Worm (Caenorhabditis elegans): ENCODE data around the gene K04C2.3.

The K04C2.3 gene

DNA sequence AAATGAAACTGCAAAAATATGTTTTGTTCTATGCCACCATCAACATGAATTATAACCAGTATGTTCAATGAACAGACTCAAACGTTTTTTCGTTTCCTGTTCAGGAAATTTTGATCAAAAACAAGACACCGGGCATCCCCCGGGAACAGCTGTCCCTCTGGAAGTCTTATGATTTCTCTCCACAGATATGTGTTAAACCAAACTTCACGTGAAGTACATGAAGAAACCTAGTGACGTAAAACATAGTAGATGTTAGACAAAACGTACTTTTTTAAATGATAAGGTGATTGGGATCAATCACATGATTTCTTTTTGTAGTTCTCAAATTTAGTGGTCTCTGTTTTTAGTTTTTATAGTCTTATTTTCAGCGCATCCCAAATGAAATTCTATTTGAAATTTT, 25.6 kb downstream of the K04C2.3 start (continued):
- TF ChIP-seq ceh-32 (tag; optimal IDR thresholded peaks at IDR 0.05; ENCODE audit: poor library complexity) (no peak), daf-12 (tag; optimal IDR thresholded peaks at IDR 0.05) (no peak), nhr-76 (tag; optimal IDR thresholded peaks at IDR 0.05) (no peak), vab-7 (GFP tag; IDR thresholded peaks at IDR 0.05) (no peak), hif-1 (tag; optimal IDR thresholded peaks at IDR 0.05) (no peak), attf-4 (tag; optimal IDR thresholded peaks at IDR 0.05) (no peak)

DNA sequence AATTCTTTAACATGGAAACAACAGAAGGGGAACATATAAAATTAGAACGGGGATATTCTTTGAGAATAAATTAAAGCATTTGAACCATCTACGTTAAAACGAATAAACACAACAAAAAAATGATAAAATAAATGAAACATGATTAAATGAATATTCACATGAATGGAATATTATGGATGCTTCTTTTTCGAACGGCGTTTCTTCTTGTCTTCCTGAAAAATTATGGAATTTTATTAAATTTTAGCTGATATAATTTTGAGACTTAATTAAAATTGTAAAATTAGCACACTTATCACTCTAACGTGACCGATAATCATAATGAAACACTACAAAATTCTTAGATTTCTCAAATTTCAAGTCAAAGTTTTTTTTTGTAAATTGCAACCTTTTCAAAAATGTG, 27.7 kb downstream of the K04C2.3 start:
- TF ChIP-seq unc-130 (GFP tag; optimal IDR thresholded peaks at IDR 0.05): no peak
- TF ChIP-seq mdl-1 (tag; optimal IDR thresholded peaks at IDR 0.05): no peak
- TF ChIP-seq mep-1 (tag; optimal IDR thresholded peaks at IDR 0.05): peak; percentile 66
- TF ChIP-seq zfp-3 (GFP tag; conservative IDR thresholded peaks at IDR 0.05): 0 out of 2 replicates have a peak, but pooled peaks have one; percentile 29
- no peak for TF ChIP-seq mdt-29 (GFP tag; IDR thresholded peaks at IDR 0.05)
- no peak for TF ChIP-seq ceh-28 (tag; optimal IDR thresholded peaks at IDR 0.05)
- TF ChIP-seq daf-19 (GFP tag; conservative IDR thresholded peaks at IDR 0.05): no peak
- no peak for TF ChIP-seq F26F4.8 (GFP tag; conservative IDR thresholded peaks at IDR 0.05)
- no peak for TF ChIP-seq jun-1 (tag; optimal IDR thresholded peaks at IDR 0.05)
- TF ChIP-seq daf-16 (GFP tag; optimal IDR thresholded peaks at IDR 0.05): peak in 1 of 2 experiments; percentile 51
- TF ChIP-seq daf-16 (tag; optimal IDR thresholded peaks at IDR 0.05): no peak
- TF ChIP-seq nhr-10 (tag; optimal IDR thresholded peaks at IDR 0.05): no peak
- no peak for TF ChIP-seq dve-1 (tag; optimal IDR thresholded peaks at IDR 0.05; ENCODE audit: insufficient read depth)
- peak; percentile 45 for TF ChIP-seq lin-38 (GFP tag; IDR thresholded peaks at IDR 0.05)
- no peak for TF ChIP-seq hlh-30 (tag; optimal IDR thresholded peaks at IDR 0.05; ENCODE audit: insufficient read depth)
- TF ChIP-seq aly-2 (tag; optimal IDR thresholded peaks at IDR 0.05): no peak
- TF ChIP-seq ztf-7 (tag; optimal IDR thresholded peaks at IDR 0.05): no peak
- TF ChIP-seq php-3 (GFP tag; IDR thresholded peaks at IDR 0.05): peak; percentile 59
- no peak for TF ChIP-seq ama-1 (optimal IDR thresholded peaks at IDR 0.05)
- TF ChIP-seq dmd-9 (GFP tag; IDR thresholded peaks at IDR 0.05): no peak
- no peak for TF ChIP-seq Y5F2A.4 (GFP tag; optimal IDR thresholded peaks at IDR 0.05)
- TF ChIP-seq tag-97 (GFP tag; IDR thresholded peaks at IDR 0.05): no peak
- no peak for TF ChIP-seq nhr-28 (tag; optimal IDR thresholded peaks at IDR 0.05)
- TF ChIP-seq nhr-76 (tag; optimal IDR thresholded peaks at IDR 0.05): no peak
- TF ChIP-seq F10B5.3 (tag; optimal IDR thresholded peaks at IDR 0.05): no peak
- TF ChIP-seq nhr-42 (GFP tag; IDR thresholded peaks at IDR 0.05): no peak
- TF ChIP-seq zip-11 (GFP tag; IDR thresholded peaks at IDR 0.05): no peak
- peak; percentile 55; the same call in 1 of the 2 replicates for TF ChIP-seq arid-1 (GFP tag; conservative IDR thresholded peaks at IDR 0.05)
- no peak for TF ChIP-seq ceh-20 (GFP tag; IDR thresholded peaks at IDR 0.05)
- peak; percentile 31 for TF ChIP-seq T20F7.1 (GFP tag; optimal IDR thresholded peaks at IDR 0.05)
- TF ChIP-seq lin-1 (GFP tag; IDR thresholded peaks at IDR 0.05): no peak
- no peak for TF ChIP-seq lim-7 (GFP tag; IDR thresholded peaks at IDR 0.05)
- no peak for TF ChIP-seq ceh-62 (tag; optimal IDR thresholded peaks at IDR 0.05)
- no peak for TF ChIP-seq snpc-4 (tag; optimal IDR thresholded peaks at IDR 0.05)
- no peak for TF ChIP-seq duxl-1 (tag; optimal IDR thresholded peaks at IDR 0.05; ENCODE audit: poor library complexity)
- TF ChIP-seq vab-7 (GFP tag; IDR thresholded peaks at IDR 0.05): no peak
- no peak for TF ChIP-seq cey-2 (tag; optimal IDR thresholded peaks at IDR 0.05; ENCODE audit: borderline replicate concordance, insufficient read depth)
- TF ChIP-seq mxl-3 (GFP tag; optimal IDR thresholded peaks at IDR 0.05): no peak
- no peak for TF ChIP-seq ZK337.2 (GFP tag; IDR thresholded peaks at IDR 0.05)
- no peak for TF ChIP-seq ceh-32 (tag; optimal IDR thresholded peaks at IDR 0.05; ENCODE audit: poor library complexity)
- TF ChIP-seq aha-1 (tag): peak; percentile 4
- TF ChIP-seq ZK546.5 (tag; optimal IDR thresholded peaks at IDR 0.05): no peak
- TF ChIP-seq zag-1 (tag; optimal IDR thresholded peaks at IDR 0.05): no peak
- TF ChIP-seq madf-5 (GFP tag; IDR thresholded peaks at IDR 0.05): no peak
- TF ChIP-seq pqm-1 (tag; optimal IDR thresholded peaks at IDR 0.05): no peak
- TF ChIP-seq zip-2 (tag; optimal IDR thresholded peaks at IDR 0.05): peak; percentile 22
- TF ChIP-seq T26A8.4 (GFP tag; IDR thresholded peaks at IDR 0.05): peak; percentile 55; the same call in 1 of the 2 replicates
